Fruit fly (Drosophila melanogaster) whole organism, embryonic: ENCODE measurements around the gene CG11560.

Source experiments
- ATbp ChIP-seq: fragments of 200-800 bp; sonication (Bioruptor generic); optimal IDR thresholded peaks from 2 replicates; lab custom pipeline; 2017; ENCODE audit warnings: missing biosample characterization, mild to moderate bottlenecking, missing genetic modification characterization, missing genetic modification reagents
- B-H1 ChIP-seq: fragments of 200-800 bp; sonication (Bioruptor generic); IDR thresholded peaks from 3 replicates; pipeline ENCODE4 v1.3.6; 2022; ENCODE audit warnings: missing biosample characterization, missing genetic modification characterization
- CG10147 ChIP-seq: fragments of 200-800 bp; sonication (Bioruptor generic); optimal IDR thresholded peaks from 2 replicates; lab custom pipeline; 2019; ENCODE audit warnings: missing biosample characterization, mild to moderate bottlenecking, missing genetic modification characterization, moderate library complexity
- CG10431 ChIP-seq: fragments of 200-800 bp; sonication (Bioruptor generic); optimal IDR thresholded peaks from 3 replicates; lab custom pipeline; 2018; ENCODE audit warnings: missing biosample characterization, mild to moderate bottlenecking, missing genetic modification characterization
- CG11247 ChIP-seq: fragments of 200-800 bp; sonication (Bioruptor generic); IDR thresholded peaks from 2 replicates; pipeline ENCODE4 v1.3.6; 2022; ENCODE audit warnings: missing biosample characterization, missing genetic modification characterization
- CG11398 ChIP-seq: fragments of 200-800 bp; sonication (Bioruptor generic); optimal IDR thresholded peaks from 2 replicates; lab custom pipeline; 2016; ENCODE audit warnings: missing biosample characterization, missing genetic modification characterization
- CG11695 ChIP-seq: fragments of 200-800 bp; sonication (Bioruptor generic); IDR thresholded peaks from 3 replicates; pipeline ENCODE4 v1.3.6; 2022; ENCODE audit warnings: missing biosample characterization, missing genetic modification characterization
- CG12155 ChIP-seq: fragments of 200-800 bp; sonication (Bioruptor generic); optimal IDR thresholded peaks from 3 replicates; lab custom pipeline; 2016; ENCODE audit warnings: missing biosample characterization, missing genetic modification characterization
- CG13424 ChIP-seq: fragments of 200-800 bp; sonication (Bioruptor generic); optimal IDR thresholded peaks from 2 replicates; lab custom pipeline; 2019; ENCODE audit warnings: missing biosample characterization, mild to moderate bottlenecking, missing genetic modification characterization, moderate library complexity
- CG13894 ChIP-seq: fragments of 200-800 bp; sonication (Bioruptor generic); optimal IDR thresholded peaks from 3 replicates; lab custom pipeline; 2018; ENCODE audit warnings: missing biosample characterization, mild to moderate bottlenecking, missing genetic modification characterization, moderate library complexity
- CG17802 ChIP-seq: fragments of 200-800 bp; sonication (Bioruptor generic); optimal IDR thresholded peaks from 2 replicates; lab custom pipeline; 2018; ENCODE audit warnings: missing biosample characterization, mild to moderate bottlenecking, missing genetic modification characterization, moderate library complexity
- CG17912 ChIP-seq: fragments of 200-800 bp; sonication (Bioruptor generic); optimal IDR thresholded peaks from 2 replicates; lab custom pipeline; 2018; ENCODE audit warnings: missing biosample characterization, mild to moderate bottlenecking, missing genetic modification characterization
- CG18262 ChIP-seq: fragments of 200-800 bp; optimal IDR thresholded peaks from 3 replicates; lab custom pipeline; 2019; ENCODE audit warnings: missing biosample characterization, mild to moderate bottlenecking, missing genetic modification characterization, moderate library complexity
- CG18764 ChIP-seq: fragments of 200-800 bp; sonication (Bioruptor generic); optimal IDR thresholded peaks from 3 replicates; lab custom pipeline; 2016; ENCODE audit warnings: missing biosample characterization, missing genetic modification characterization
- CG32772 ChIP-seq: fragments of 200-800 bp; sonication (Bioruptor generic); IDR thresholded peaks from 2 replicates; pipeline ENCODE4 v1.3.6; 2022; ENCODE audit warnings: missing biosample characterization, missing genetic modification characterization
- CG3847 ChIP-seq: fragments of 200-800 bp; sonication (Bioruptor generic); IDR thresholded peaks from 2 replicates; pipeline ENCODE4 v1.3.6; 2022; ENCODE audit warnings: missing biosample characterization, missing genetic modification characterization
- CG6854 ChIP-seq: fragments of 200-800 bp; sonication (Bioruptor generic); optimal IDR thresholded peaks from 3 replicates; lab custom pipeline; 2017; ENCODE audit warnings: missing biosample characterization, mild to moderate bottlenecking, missing genetic modification characterization
- CG7786 ChIP-seq: fragments of 200-800 bp; sonication (Bioruptor generic); optimal IDR thresholded peaks from 2 replicates; lab custom pipeline; 2016; ENCODE audit warnings: missing biosample characterization, missing genetic modification characterization
- CG8281 ChIP-seq: fragments of 200-800 bp; sonication (Bioruptor generic); optimal IDR thresholded peaks from 2 replicates; lab custom pipeline; 2018; ENCODE audit warnings: missing biosample characterization, mild to moderate bottlenecking, missing genetic modification characterization, moderate library complexity
- CG8944 ChIP-seq: fragments of 200-800 bp; sonication (Bioruptor generic); optimal IDR thresholded peaks from 3 replicates; lab custom pipeline; 2016; ENCODE audit warnings: missing biosample characterization, missing genetic modification characterization
- CG9727 ChIP-seq: fragments of 200-800 bp; sonication (Bioruptor generic); optimal IDR thresholded peaks from 3 replicates; lab custom pipeline; 2017; ENCODE audit warnings: missing biosample characterization, mild to moderate bottlenecking, missing genetic modification characterization
- CkIIα-i1 ChIP-seq: fragments of 200-800 bp; sonication (Bioruptor generic); IDR thresholded peaks from 2 replicates; pipeline ENCODE4 v1.3.6; 2022; ENCODE audit warnings: missing biosample characterization, missing genetic modification characterization
- D19B ChIP-seq: fragments of 200-800 bp; sonication (Bioruptor generic); optimal IDR thresholded peaks from 2 replicates; lab custom pipeline; 2017; ENCODE audit warnings: missing biosample characterization, mild to moderate bottlenecking, missing genetic modification characterization
- Dbx ChIP-seq: fragments of 200-800 bp; sonication (Bioruptor generic); IDR thresholded peaks from 3 replicates; pipeline ENCODE4 v1.3.6; 2022; ENCODE audit warnings: missing biosample characterization, missing genetic modification characterization
- Ets65A ChIP-seq: fragments of 200-800 bp; sonication (Bioruptor generic); peaks from one replicate; lab custom pipeline; 2016; ENCODE audit warnings: missing biosample characterization, missing genetic modification characterization
- HmgD ChIP-seq: fragments of 200-800 bp; sonication (Bioruptor generic); optimal IDR thresholded peaks from 3 replicates; lab custom pipeline; 2016; ENCODE audit warnings: missing biosample characterization, missing genetic modification characterization
- Mes4 ChIP-seq: fragments of 200-800 bp; sonication (Bioruptor generic); optimal IDR thresholded peaks from 2 replicates; lab custom pipeline; 2016; ENCODE audit warnings: missing biosample characterization, missing genetic modification characterization
- Neu2 ChIP-seq: fragments of 200-800 bp; sonication (Bioruptor generic); optimal IDR thresholded peaks from 3 replicates; lab custom pipeline; 2016; ENCODE audit warnings: missing biosample characterization, missing genetic modification characterization, borderline replicate concordance
- PHDP ChIP-seq: fragments of 200-800 bp; sonication (Bioruptor generic); optimal IDR thresholded peaks from 3 replicates; lab custom pipeline; 2018; ENCODE audit warnings: missing biosample characterization, mild to moderate bottlenecking, missing genetic modification characterization, moderate library complexity
- TFAM ChIP-seq: fragments of 200-800 bp; sonication (Bioruptor generic); optimal IDR thresholded peaks from 2 replicates; lab custom pipeline; 2017; ENCODE audit warnings: missing biosample characterization, missing genetic modification characterization, inconsistent platforms
- ab ChIP-seq: fragments of 200-800 bp; sonication (Bioruptor generic); optimal IDR thresholded peaks from 2 replicates; lab custom pipeline; 2016; ENCODE audit warnings: missing biosample characterization, missing genetic modification characterization
- bcd ChIP-seq: fragments of 200-800 bp; sonication (Bioruptor generic); optimal IDR thresholded peaks from 2 replicates; lab custom pipeline; 2017; ENCODE audit warnings: missing biosample characterization, mild to moderate bottlenecking, missing genetic modification characterization
- bigmax ChIP-seq: fragments of 200-800 bp; sonication (Bioruptor generic); optimal IDR thresholded peaks from 2 replicates; lab custom pipeline; 2018; ENCODE audit warnings: missing biosample characterization, mild to moderate bottlenecking, missing genetic modification characterization
- bsh ChIP-seq, 2 experiments: fragments of 200-800 bp; sonication (Bioruptor generic); optimal IDR thresholded peaks; 2 replicates each; lab custom pipeline; 2017 to 2018; ENCODE audit warnings: mild to moderate bottlenecking in 2 of 2, missing biosample characterization in 2 of 2, missing genetic modification characterization in 2 of 2, moderate library complexity in 1 of 2
- cad ChIP-seq: fragments of >200 bp; optimal IDR thresholded peaks from 2 replicates; lab custom pipeline; 2017; ENCODE audit warnings: missing biosample characterization, missing genetic modification characterization
- dpn ChIP-seq, 2 experiments: fragments of 200-800 bp; sonication (Bioruptor generic); optimal IDR thresholded peaks; 3 replicates each; lab custom pipeline; 2016; ENCODE audit warnings: missing biosample characterization in 2 of 2, missing genetic modification characterization in 2 of 2
- fd96Cb ChIP-seq: fragments of 200-800 bp; sonication (Bioruptor generic); optimal IDR thresholded peaks from 2 replicates; lab custom pipeline; 2018; ENCODE audit warnings: missing biosample characterization, mild to moderate bottlenecking, missing genetic modification characterization, moderate library complexity
- kah ChIP-seq: fragments of 200-800 bp; sonication (Bioruptor generic); optimal IDR thresholded peaks from 2 replicates; lab custom pipeline; 2018; ENCODE audit warnings: missing biosample characterization, mild to moderate bottlenecking, missing genetic modification characterization
- kay ChIP-seq: fragments of 200-800 bp; sonication (Bioruptor generic); optimal IDR thresholded peaks from 2 replicates; lab custom pipeline; 2016; ENCODE audit warnings: missing biosample characterization, missing genetic modification characterization
- lab ChIP-seq: fragments of 200-800 bp; sonication (Bioruptor generic); optimal IDR thresholded peaks from 3 replicates; lab custom pipeline; 2017; ENCODE audit warnings: missing biosample characterization, missing genetic modification characterization, mild to moderate bottlenecking, moderate library complexity, missing genetic modification reagents
- lbe ChIP-seq: fragments of 200-800 bp; sonication (Bioruptor generic); optimal IDR thresholded peaks from 2 replicates; lab custom pipeline; 2016; ENCODE audit warnings: missing biosample characterization, mild to moderate bottlenecking, missing genetic modification characterization
- lilli ChIP-seq: fragments of 200-800 bp; sonication (Bioruptor generic); optimal IDR thresholded peaks from 3 replicates; lab custom pipeline; 2016; ENCODE audit warnings: missing biosample characterization, missing genetic modification characterization
- mld ChIP-seq: fragments of 200-800 bp; sonication (Bioruptor generic); IDR thresholded peaks from 3 replicates; pipeline ENCODE4 v1.3.6; 2022; ENCODE audit warnings: missing biosample characterization, missing genetic modification characterization; ENCODE audit not compliant: partially characterized antibody
- nau ChIP-seq: fragments of 200-800 bp; sonication (Bioruptor generic); optimal IDR thresholded peaks from 3 replicates; lab custom pipeline; 2017; ENCODE audit warnings: missing biosample characterization, mild to moderate bottlenecking, missing genetic modification characterization, missing genetic modification reagents
- oc ChIP-seq: fragments of 200-800 bp; sonication (Bioruptor generic); optimal IDR thresholded peaks from 2 replicates; lab custom pipeline; 2018; ENCODE audit warnings: missing biosample characterization, mild to moderate bottlenecking, missing genetic modification characterization, moderate library complexity
- shn ChIP-seq: fragments of 200-800 bp; sonication (Bioruptor generic); optimal IDR thresholded peaks from 3 replicates; lab custom pipeline; 2016; ENCODE audit warnings: missing biosample characterization, missing genetic modification characterization
- slbo ChIP-seq: fragments of 200-800 bp; sonication (Bioruptor generic); IDR thresholded peaks from 2 replicates; pipeline ENCODE4 v1.3.6; 2022; ENCODE audit warnings: missing biosample characterization, missing genetic modification characterization
- sr ChIP-seq: fragments of 200-800 bp; sonication (Bioruptor generic); IDR thresholded peaks from 3 replicates; pipeline ENCODE4 v1.3.6; 2022; ENCODE audit warnings: missing biosample characterization, missing genetic modification characterization
- tin ChIP-seq: fragments of 200-800 bp; sonication (Bioruptor generic); optimal IDR thresholded peaks from 3 replicates; lab custom pipeline; 2016; ENCODE audit warnings: missing biosample characterization, missing genetic modification characterization
- trh ChIP-seq: fragments of 200-800 bp; sonication (Bioruptor generic); optimal IDR thresholded peaks from 2 replicates; lab custom pipeline; 2016; ENCODE audit warnings: missing biosample characterization, missing genetic modification characterization
- unpg ChIP-seq: fragments of 200-800 bp; sonication (Bioruptor generic); optimal IDR thresholded peaks from 3 replicates; lab custom pipeline; 2018; ENCODE audit warnings: missing biosample characterization, mild to moderate bottlenecking, missing genetic modification characterization, moderate library complexity

CG11560 gene

dm6 chr3L:12077348-12077747 is 42.5 kb upstream of the CG11560 start (continued):
- TF ChIP-seq CG13894 (tag; lab: Kevin White, UChicago) (no peak), CG32772 (GFP tag; lab: Robert Waterston, UW) (peak; percentile 62), lbe (GFP tag; lab: Kevin White, UChicago) (peak; percentile 39), kah (no peak), CG11398 (GFP tag; lab: Kevin White, UChicago) (no peak), CG17802 (tag; lab: Kevin White, UChicago) (peak; percentile 22), D19B (GFP tag; lab: Kevin White, UChicago) (no peak), CkIIα-i1 (no peak), CG8944 (GFP tag; lab: Kevin White, UChicago) (peak; percentile 40), dpn (GFP tag; optimal IDR thresholded peaks at IDR 0.05; lab: Kevin White, UChicago) (peak; percentile 39 to 40), Ets65A (GFP tag; lab: Kevin White, UChicago) (peak; percentile 79), CG17912 (no peak), nau (peak; percentile 19), bsh (GFP tag; optimal IDR thresholded peaks at IDR 0.05; lab: Kevin White, UChicago) (peak; percentile 76 to 77), tin (GFP tag; lab: Kevin White, UChicago) (peak; percentile 66), sr (GFP tag; lab: Robert Waterston, UW) (no peak), CG11247 (GFP tag; lab: Robert Waterston, UW) (no peak), CG10147 (peak; percentile 37), Mes4 (GFP tag; lab: Kevin White, UChicago) (no peak), unpg (GFP tag; lab: Kevin White, UChicago) (peak; percentile 52), slbo (GFP tag; lab: Robert Waterston, UW) (peak; percentile 44; the same call in 1 of the 2 replicates), PHDP (tag; lab: Kevin White, UChicago) (peak; percentile 29), kay (no peak), lilli (GFP tag; lab: Kevin White, UChicago) (peak; percentile 34), CG9727 (GFP tag; lab: Kevin White, UChicago) (peak; percentile 90), fd96Cb (tag; lab: Kevin White, UChicago) (peak; percentile 64), B-H1 (GFP tag; lab: Robert Waterston, UW) (0 out of 3 replicates have a peak, but pooled peaks have one; percentile 13), CG12155 (peak; percentile 40), CG3847 (0 out of 2 replicates have a peak, but pooled peaks have one; percentile 23), TFAM (peak; percentile 5), Dbx (no peak), ATbp (GFP tag; lab: Kevin White, UChicago) (peak; percentile 14), CG8281 (tag; lab: Kevin White, UChicago) (no peak), CG6854 (GFP tag; lab: Kevin White, UChicago) (no peak), bcd (GFP tag; lab: Kevin White, UChicago) (peak; percentile 56), Neu2 (no peak), HmgD (GFP tag; lab: Kevin White, UChicago) (no peak), CG11695 (GFP tag; lab: Robert Waterston, UW) (peak; percentile 48; the same call in 2 of the 3 replicates), trh (GFP tag; lab: Kevin White, UChicago) (peak; percentile 34), CG13424 (tag; lab: Kevin White, UChicago) (peak; percentile 47), mld (GFP tag; lab: Robert Waterston, UW) (no peak), CG18262 (peak; percentile 78), bigmax (GFP tag; lab: Kevin White, UChicago) (no peak), oc (peak; percentile 58), lab (peak; percentile 30), shn (GFP tag; lab: Kevin White, UChicago) (no peak), CG10431 (GFP tag; lab: Kevin White, UChicago) (no peak), CG18764 (peak; percentile 35), ab (GFP tag; lab: Kevin White, UChicago) (no peak), cad (no peak), CG7786 (GFP tag; lab: Kevin White, UChicago) (peak; percentile 28)
